Worm (Caenorhabditis elegans) whole organism, mixed stage, embryonic: ENCODE data around the gene C24B9.3.

Source experiments
- M03D4.4 ChIP-seq: sonication (generic microtip); optimal IDR thresholded peaks from 2 replicates; lab custom pipeline; 2017; ENCODE audit warnings: mild to moderate bottlenecking, missing genetic modification characterization, missing compliant biosample characterization
- bed-3 ChIP-seq: fragments of 200-800 bp; sonication (Bioruptor generic); optimal IDR thresholded peaks from 3 replicates; lab custom pipeline; 2018; ENCODE audit warnings: mild to moderate bottlenecking, missing genetic modification characterization, moderate library complexity, missing compliant biosample characterization
- blmp-1 ChIP-seq: fragments of 150-350 bp; optimal IDR thresholded peaks from 2 replicates; lab custom pipeline; 2014; ENCODE audit warnings: missing biosample characterization, missing genetic modification characterization
- ceh-39 ChIP-seq: fragments of 150-350 bp; optimal IDR thresholded peaks from 2 replicates; lab custom pipeline; 2014; ENCODE audit warnings: missing biosample characterization, missing genetic modification characterization
- ceh-83 ChIP-seq: fragments of 200-800 bp; sonication (Bioruptor generic); optimal IDR thresholded peaks from 2 replicates; lab custom pipeline; 2018; ENCODE audit warnings: mild to moderate bottlenecking, missing genetic modification characterization, missing compliant biosample characterization
- ces-1 ChIP-seq: fragments of 150-350 bp; optimal IDR thresholded peaks from 2 replicates; lab custom pipeline; 2014; ENCODE audit warnings: missing biosample characterization, missing genetic modification reagents, missing genetic modification characterization
- cnd-1 ChIP-seq: fragments of 200-800 bp; sonication (Bioruptor generic); optimal IDR thresholded peaks from 2 replicates; lab custom pipeline; 2018; ENCODE audit warnings: mild to moderate bottlenecking, missing genetic modification characterization, missing compliant biosample characterization
- drap-1 ChIP-seq: fragments of 200-800 bp; sonication (Bioruptor generic); optimal IDR thresholded peaks from 3 replicates; lab custom pipeline; 2018; ENCODE audit warnings: mild to moderate bottlenecking, missing genetic modification characterization, missing compliant biosample characterization
- elt-1 ChIP-seq: sonication (generic microtip); optimal IDR thresholded peaks from 2 replicates; lab custom pipeline; 2017; ENCODE audit warnings: missing genetic modification characterization, mild to moderate bottlenecking, missing compliant biosample characterization, antibody characterized with exemption, moderate library complexity, borderline replicate concordance; ENCODE audit not compliant: insufficient read depth
- elt-3 ChIP-seq: fragments of 150-350 bp; optimal IDR thresholded peaks from 2 replicates; lab custom pipeline; 2014; ENCODE audit warnings: missing biosample characterization, missing genetic modification characterization
- flh-1 ChIP-seq: fragments of 200-800 bp; sonication (Bioruptor generic); optimal IDR thresholded peaks from 2 replicates; lab custom pipeline; 2018; ENCODE audit warnings: mild to moderate bottlenecking, missing genetic modification characterization, moderate library complexity, missing compliant biosample characterization
- ham-2 ChIP-seq: fragments of 200-800 bp; sonication (Bioruptor generic); optimal IDR thresholded peaks from 2 replicates; lab custom pipeline; 2018; ENCODE audit warnings: mild to moderate bottlenecking, missing genetic modification characterization, missing compliant biosample characterization
- hlh-1 ChIP-seq: fragments of 150-350 bp; optimal IDR thresholded peaks from 2 replicates; lab custom pipeline; 2014; ENCODE audit warnings: missing biosample characterization, missing genetic modification reagents, missing genetic modification characterization
- lsy-2 ChIP-seq: fragments of 150-350 bp; optimal IDR thresholded peaks from 2 replicates; lab custom pipeline; 2014; ENCODE audit warnings: missing biosample characterization, missing genetic modification characterization
- mab-5 ChIP-seq: fragments of 150-350 bp; optimal IDR thresholded peaks from 2 replicates; lab custom pipeline; 2014; ENCODE audit warnings: missing biosample characterization, missing genetic modification characterization
- mep-1 ChIP-seq: fragments of 150-350 bp; optimal IDR thresholded peaks from 2 replicates; lab custom pipeline; 2017; ENCODE audit warnings: missing biosample characterization, missing genetic modification reagents, missing genetic modification characterization, inconsistent platforms
- mls-2 ChIP-seq: sonication (generic microtip); optimal IDR thresholded peaks from 2 replicates; lab custom pipeline; 2016; ENCODE audit warnings: mild to moderate bottlenecking, missing genetic modification characterization, moderate library complexity, missing compliant biosample characterization
- nhr-12 ChIP-seq: fragments of 150-350 bp; optimal IDR thresholded peaks from 2 replicates; lab custom pipeline; 2014; ENCODE audit warnings: missing biosample characterization, missing genetic modification characterization
- nhr-2 ChIP-seq: fragments of 150-350 bp; optimal IDR thresholded peaks from 2 replicates; lab custom pipeline; 2014; ENCODE audit warnings: missing biosample characterization, missing genetic modification characterization
- nhr-237 ChIP-seq: fragments of 150-350 bp; optimal IDR thresholded peaks from 2 replicates; lab custom pipeline; 2014; ENCODE audit warnings: missing biosample characterization, missing genetic modification characterization
- nhr-28 ChIP-seq: fragments of 150-350 bp; optimal IDR thresholded peaks from 2 replicates; lab custom pipeline; 2014; ENCODE audit warnings: missing biosample characterization, missing genetic modification characterization
- nhr-76 ChIP-seq: sonication (generic microtip); optimal IDR thresholded peaks from 2 replicates; lab custom pipeline; 2017; ENCODE audit warnings: missing biosample characterization, missing genetic modification characterization
- pha-4 ChIP-seq: fragments of 150-350 bp; optimal IDR thresholded peaks from 2 replicates; lab custom pipeline; 2018; ENCODE audit warnings: missing biosample characterization, missing genetic modification reagents, missing genetic modification characterization
- sem-2 ChIP-seq: fragments of 200-800 bp; sonication (Bioruptor generic); optimal IDR thresholded peaks from 2 replicates; lab custom pipeline; 2018; ENCODE audit warnings: mild to moderate bottlenecking, missing genetic modification characterization, missing compliant biosample characterization
- snpc-4 ChIP-seq: fragments of 150-350 bp; optimal IDR thresholded peaks from 2 replicates; lab custom pipeline; 2014; ENCODE audit warnings: missing biosample characterization, missing genetic modification characterization
- sptf-1 ChIP-seq: sonication (generic microtip); optimal IDR thresholded peaks from 2 replicates; lab custom pipeline; 2017; ENCODE audit warnings: mild to moderate bottlenecking, missing genetic modification characterization, moderate library complexity, missing compliant biosample characterization
- tbx-8 ChIP-seq: fragments of 200-800 bp; sonication (Bioruptor generic); optimal IDR thresholded peaks from 2 replicates; lab custom pipeline; 2018; ENCODE audit warnings: mild to moderate bottlenecking, missing genetic modification characterization, moderate library complexity, missing compliant biosample characterization
- unc-120 ChIP-seq: sonication (generic microtip); optimal IDR thresholded peaks from 2 replicates; lab custom pipeline; 2017; ENCODE audit warnings: missing genetic modification characterization, missing compliant biosample characterization; ENCODE audit not compliant: poor library complexity, severe bottlenecking
- unc-39 ChIP-seq: fragments of 150-350 bp; optimal IDR thresholded peaks from 2 replicates; lab custom pipeline; 2014; ENCODE audit warnings: missing biosample characterization, missing genetic modification characterization
- zip-8 ChIP-seq: fragments of 150-350 bp; optimal IDR thresholded peaks from 2 replicates; lab custom pipeline; 2014; ENCODE audit warnings: missing biosample characterization, missing genetic modification characterization
- ztf-11 ChIP-seq: fragments of 150-350 bp; optimal IDR thresholded peaks from 2 replicates; lab custom pipeline; 2014; ENCODE audit warnings: missing biosample characterization, missing genetic modification characterization

Gene C24B9.3

DNA sequence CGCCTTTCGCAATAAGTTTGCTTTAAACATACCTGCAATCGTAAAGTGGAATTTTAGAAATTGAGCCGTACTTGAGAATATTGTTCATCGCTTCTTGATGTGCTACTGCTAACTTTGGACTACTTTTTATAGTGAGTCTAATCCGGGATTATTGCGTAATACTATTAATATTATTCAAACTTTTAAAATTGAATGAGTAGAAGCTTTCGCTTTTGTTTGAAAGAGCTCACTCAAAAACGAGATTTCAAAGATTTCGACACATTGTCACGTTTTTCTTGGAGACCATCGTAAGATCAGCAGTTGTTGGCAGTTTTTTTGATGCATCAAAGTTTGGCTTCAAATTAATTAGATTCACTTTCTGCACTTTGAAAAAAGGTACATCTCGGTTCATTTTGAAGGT, 2.1 kb upstream of the C24B9.3 start, which contains the start of gene srt-28:
Gene srt-28, minus strand, starts transcription at position 101 of the 400 bp plus-strand sequence.
- TF ChIP-seq zip-8 (tag; lab: Kevin White, UChicago) (peak; percentile 43), mls-2 (no peak)

DNA sequence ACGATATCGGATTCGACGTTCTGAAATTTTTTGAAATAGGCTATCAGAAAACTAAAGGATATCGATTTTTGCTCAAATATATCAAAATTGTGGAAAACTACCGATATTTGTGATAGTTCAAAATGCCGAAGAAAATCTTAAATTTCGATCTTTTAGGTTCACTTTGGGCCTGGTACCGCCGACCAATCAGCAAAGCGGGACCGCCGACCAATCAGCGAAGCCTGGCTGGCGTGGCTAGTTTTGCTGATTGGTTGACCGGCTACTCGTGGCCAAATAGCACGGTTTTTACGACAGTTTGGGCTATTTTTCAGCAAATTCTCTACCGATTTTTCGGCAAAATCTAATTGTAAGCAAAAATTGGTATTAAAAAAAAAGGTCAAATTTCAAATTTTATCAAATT, 1.2 kb downstream of the C24B9.3 start:
- no peak for TF ChIP-seq zip-8 (tag; lab: Kevin White, UChicago)
- TF ChIP-seq nhr-76 (tag; lab: Kevin White, UChicago) = no peak
- TF ChIP-seq mep-1 (tag; lab: Kevin White, UChicago) = no peak
- TF ChIP-seq ham-2 (GFP tag; lab: Kevin White, UChicago) = no peak
- TF ChIP-seq cnd-1 (tag; lab: Kevin White, UChicago) = no peak
- TF ChIP-seq drap-1 (GFP tag; lab: Kevin White, UChicago) = no peak
- TF ChIP-seq tbx-8 = no peak
- TF ChIP-seq, all 35 proteins: peak for 0

- TF ChIP-seq nhr-2 (tag; lab: Kevin White, UChicago) (no peak), bed-3 (no peak), cnd-1 (tag; lab: Kevin White, UChicago) (no peak), mab-5 (tag; lab: Kevin White, UChicago) (no peak), drap-1 (GFP tag; lab: Kevin White, UChicago) (no peak), nhr-28 (tag; lab: Kevin White, UChicago) (no peak), zip-8 (tag; lab: Kevin White, UChicago) (no peak), nhr-237 (tag; lab: Kevin White, UChicago) (no peak), lsy-2 (tag; lab: Kevin White, UChicago) (no peak), nhr-12 (no peak), flh-1 (GFP tag; lab: Kevin White, UChicago) (no peak), pha-4 (tag; lab: Kevin White, UChicago) (no peak), M03D4.4 (tag; lab: Kevin White, UChicago) (no peak), blmp-1 (tag; lab: Kevin White, UChicago) (no peak), ceh-83 (GFP tag; lab: Kevin White, UChicago) (no peak)
- TF ChIP-seq, all 35 proteins: peak for 0
Measured at ce11 chrV:2706379-2706778, 5.0 kb downstream of the C24B9.3 start.

- TF ChIP-seq drap-1 (GFP tag; lab: Kevin White, UChicago) (no peak), sptf-1 (no peak), pha-4 (tag; lab: Kevin White, UChicago) (no peak), cnd-1 (tag; lab: Kevin White, UChicago) (no peak), zip-8 (tag; lab: Kevin White, UChicago) (no peak), ceh-39 (tag; lab: Kevin White, UChicago) (no peak), mab-5 (tag; lab: Kevin White, UChicago) (no peak), snpc-4 (tag; lab: Kevin White, UChicago) (no peak), tbx-8 (no peak), hlh-1 (no peak), unc-120 (tag; lab: Kevin White, UChicago) (no peak), nhr-2 (tag; lab: Kevin White, UChicago) (no peak), mep-1 (tag; lab: Kevin White, UChicago) (no peak), flh-1 (GFP tag; lab: Kevin White, UChicago) (no peak), unc-39 (tag; lab: Kevin White, UChicago) (no peak), nhr-237 (tag; lab: Kevin White, UChicago) (no peak), mls-2 (no peak), elt-3 (no peak), lsy-2 (tag; lab: Kevin White, UChicago) (no peak), bed-3 (no peak)
Measured at ce11 chrV:2703299-2703698, 8.1 kb downstream of the C24B9.3 start.

ce11 chrV:2702883-2703282, 8.5 kb downstream of the C24B9.3 start:
- TF ChIP-seq lsy-2 (tag; lab: Kevin White, UChicago) (no peak), sptf-1 (no peak), zip-8 (tag; lab: Kevin White, UChicago) (no peak), ham-2 (GFP tag; lab: Kevin White, UChicago) (no peak)
- TF ChIP-seq, all 35 proteins: peak for 0

DNA sequence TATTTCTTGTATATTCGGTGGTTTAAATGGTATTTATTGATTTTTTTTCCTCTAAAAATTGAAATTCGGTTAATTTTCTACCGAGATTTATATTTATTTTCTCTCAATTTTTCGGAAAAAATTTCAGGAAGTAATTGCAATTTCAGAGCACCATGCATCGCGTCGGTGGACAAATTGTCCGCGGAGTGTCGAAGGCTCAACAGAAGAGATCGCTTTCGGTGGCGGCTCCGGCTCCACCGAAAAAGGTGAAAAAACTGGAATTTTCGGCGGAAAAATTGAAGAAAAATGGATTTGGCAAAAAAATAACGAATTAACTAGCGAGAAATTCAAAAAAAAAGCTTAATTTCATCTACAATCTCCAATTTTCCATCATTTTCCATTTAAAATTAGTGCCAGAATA, 12.6 kb downstream of the C24B9.3 start, which contains the start of gene nuo-5:
Gene nuo-5, plus strand, starts transcription at position 147 of the 400 bp plus-strand sequence.
- no peak for TF ChIP-seq elt-1
- TF ChIP-seq sptf-1 = no peak
- TF ChIP-seq flh-1 (GFP tag; lab: Kevin White, UChicago) = no peak
- TF ChIP-seq mls-2 = no peak
- no peak for TF ChIP-seq ces-1 (GFP tag; lab: Kevin White, UChicago)
- TF ChIP-seq blmp-1 (tag; lab: Kevin White, UChicago) = no peak
- no peak for TF ChIP-seq mep-1 (tag; lab: Kevin White, UChicago)
- no peak for TF ChIP-seq hlh-1
- TF ChIP-seq ham-2 (GFP tag; lab: Kevin White, UChicago) = no peak
- TF ChIP-seq pha-4 (tag; lab: Kevin White, UChicago) = no peak
- TF ChIP-seq elt-3 = no peak
- TF ChIP-seq ztf-11 = no peak
- TF ChIP-seq sem-2 (GFP tag; lab: Kevin White, UChicago) = no peak
- no peak for TF ChIP-seq unc-39 (tag; lab: Kevin White, UChicago)
- TF ChIP-seq nhr-2 (tag; lab: Kevin White, UChicago) = no peak
- no peak for TF ChIP-seq M03D4.4 (tag; lab: Kevin White, UChicago)
- TF ChIP-seq ceh-83 (GFP tag; lab: Kevin White, UChicago) = no peak
- TF ChIP-seq nhr-76 (tag; lab: Kevin White, UChicago) = no peak
- TF ChIP-seq tbx-8 = no peak
- TF ChIP-seq, all 35 proteins: peak for 0
